Worm (Caenorhabditis elegans) whole organism, L2 larva: ENCODE measurements around the gene nstp-10.

Experiments
- C34F6.9 ChIP-seq: fragments of 150-350 bp; optimal IDR thresholded peaks from 2 replicates; lab custom pipeline; 2014; ENCODE audit warnings: missing biosample characterization, missing genetic modification characterization
- F13H6.1 ChIP-seq: sonication (generic microtip); optimal IDR thresholded peaks from 2 replicates; lab custom pipeline; 2016; ENCODE audit warnings: missing genetic modification characterization, missing compliant biosample characterization
- R02D3.7 ChIP-seq: fragments of 150-350 bp; optimal IDR thresholded peaks from 2 replicates; lab custom pipeline; 2014; ENCODE audit warnings: missing biosample characterization, missing genetic modification characterization
- Y55F3AM.14 ChIP-seq: fragments of 200-800 bp; sonication (Bioruptor generic); optimal IDR thresholded peaks from 2 replicates; lab custom pipeline; 2018; ENCODE audit warnings: mild to moderate bottlenecking, missing genetic modification characterization, missing compliant biosample characterization
- alr-1 ChIP-seq: fragments of 150-350 bp; optimal IDR thresholded peaks from 2 replicates; lab custom pipeline; 2014; ENCODE audit warnings: missing biosample characterization, missing genetic modification characterization
- aly-2 ChIP-seq: fragments of 150-350 bp; optimal IDR thresholded peaks from 2 replicates; lab custom pipeline; 2014; ENCODE audit warnings: missing biosample characterization, missing genetic modification characterization
- ama-1 ChIP-seq: fragments of 150-350 bp; optimal IDR thresholded peaks from 2 replicates; lab custom pipeline; 2018; ENCODE audit warnings: inconsistent platforms
- ceh-16 ChIP-seq: fragments of 150-350 bp; optimal IDR thresholded peaks from 2 replicates; lab custom pipeline; 2014; ENCODE audit warnings: missing biosample characterization, missing genetic modification characterization
- ceh-82 ChIP-seq: fragments of 150-350 bp; optimal IDR thresholded peaks from 2 replicates; lab custom pipeline; 2014; ENCODE audit warnings: missing biosample characterization, missing genetic modification characterization
- crh-2 ChIP-seq: sonication (generic microtip); optimal IDR thresholded peaks from 2 replicates; lab custom pipeline; 2017; ENCODE audit warnings: missing biosample characterization, missing genetic modification characterization
- dmd-4 ChIP-seq: sonication (generic microtip); optimal IDR thresholded peaks from 2 replicates; lab custom pipeline; 2017; ENCODE audit warnings: missing biosample characterization, missing genetic modification characterization
- elt-1 ChIP-seq: fragments of 150-350 bp; optimal IDR thresholded peaks from 2 replicates; lab custom pipeline; 2014; ENCODE audit warnings: missing biosample characterization, missing genetic modification characterization
- elt-3 ChIP-seq: sonication (generic microtip); optimal IDR thresholded peaks from 2 replicates; lab custom pipeline; 2017; ENCODE audit warnings: missing biosample characterization, missing genetic modification characterization
- fos-1 ChIP-seq: fragments of 150-350 bp; optimal IDR thresholded peaks from 2 replicates; lab custom pipeline; 2014; ENCODE audit warnings: missing biosample characterization, missing genetic modification characterization
- gmeb-1 ChIP-seq: fragments of 150-350 bp; optimal IDR thresholded peaks from 2 replicates; lab custom pipeline; 2014; ENCODE audit warnings: missing biosample characterization, missing genetic modification characterization
- lin-11 ChIP-seq: fragments of 150-350 bp; sonication (generic microtip); optimal IDR thresholded peaks from 2 replicates; lab custom pipeline; 2014; ENCODE audit warnings: missing biosample characterization, missing genetic modification characterization, inconsistent platforms, mixed read lengths
- lin-13 ChIP-seq: fragments of 150-350 bp; optimal IDR thresholded peaks from 2 replicates; lab custom pipeline; 2014; ENCODE audit warnings: missing biosample characterization, missing genetic modification reagents, missing genetic modification characterization
- lin-39 ChIP-seq: fragments of 150-350 bp; optimal IDR thresholded peaks from 2 replicates; lab custom pipeline; 2014; ENCODE audit warnings: missing biosample characterization, missing genetic modification reagents, missing genetic modification characterization
- lsy-2 ChIP-seq, 2 experiments: fragments of 150-350 bp in 1 of 2; sonication (generic microtip) in 1 of 2; optimal IDR thresholded peaks; 2 replicates each; lab custom pipeline; 2014 to 2017; ENCODE audit warnings: missing biosample characterization in 2 of 2, missing genetic modification characterization in 2 of 2
- mab-5 ChIP-seq: fragments of 150-350 bp; optimal IDR thresholded peaks from 2 replicates; lab custom pipeline; 2014; ENCODE audit warnings: missing biosample characterization, missing genetic modification characterization
- mbf-1 ChIP-seq: sonication (generic microtip); optimal IDR thresholded peaks from 2 replicates; lab custom pipeline; 2017; ENCODE audit warnings: missing biosample characterization, missing genetic modification characterization
- mdl-1 ChIP-seq, 2 experiments: fragments of 150-350 bp in 1 of 2; sonication (generic microtip) in 1 of 2; optimal IDR thresholded peaks; 2 replicates each; lab custom pipeline; 2017; ENCODE audit warnings: missing biosample characterization in 2 of 2, missing genetic modification characterization in 2 of 2
- nhr-12 ChIP-seq: fragments of 150-350 bp; optimal IDR thresholded peaks from 2 replicates; lab custom pipeline; 2014; ENCODE audit warnings: missing biosample characterization, missing genetic modification characterization
- nhr-21 ChIP-seq: fragments of 150-350 bp; optimal IDR thresholded peaks from 2 replicates; lab custom pipeline; 2014; ENCODE audit warnings: missing biosample characterization, missing genetic modification characterization
- nhr-23 ChIP-seq: fragments of 150-350 bp; optimal IDR thresholded peaks from 2 replicates; lab custom pipeline; 2014; ENCODE audit warnings: missing biosample characterization, missing genetic modification reagents, missing genetic modification characterization
- nhr-237 ChIP-seq: fragments of 150-350 bp; optimal IDR thresholded peaks from 2 replicates; lab custom pipeline; 2014; ENCODE audit warnings: missing biosample characterization, missing genetic modification characterization
- peb-1 ChIP-seq: fragments of 150-350 bp; optimal IDR thresholded peaks from 2 replicates; lab custom pipeline; 2014; ENCODE audit warnings: missing biosample characterization, missing genetic modification characterization
- sem-4 ChIP-seq: fragments of 150-350 bp; optimal IDR thresholded peaks from 2 replicates; lab custom pipeline; 2014; ENCODE audit warnings: missing biosample characterization, missing genetic modification reagents, missing genetic modification characterization
- skn-1 ChIP-seq: sonication (generic microtip); optimal IDR thresholded peaks from 2 replicates; lab custom pipeline; 2017; ENCODE audit warnings: missing biosample characterization, missing genetic modification characterization
- sma-3 ChIP-seq: sonication (generic microtip); optimal IDR thresholded peaks from 2 replicates; lab custom pipeline; 2016; ENCODE audit warnings: missing genetic modification reagents, missing genetic modification characterization, missing compliant biosample characterization
- sma-9 ChIP-seq, 2 experiments: fragments of 150-350 bp in 1 of 2; sonication (generic microtip) in 1 of 2; optimal IDR thresholded peaks; 2 replicates each; lab custom pipeline; 2014 to 2016; ENCODE audit warnings: missing genetic modification characterization in 2 of 2, mild to moderate bottlenecking in 1 of 2, missing biosample characterization in 1 of 2, missing compliant biosample characterization in 1 of 2, missing genetic modification reagents in 1 of 2, moderate library complexity in 1 of 2
- snpc-4 ChIP-seq: fragments of 150-350 bp; optimal IDR thresholded peaks from 2 replicates; lab custom pipeline; 2014; ENCODE audit warnings: missing biosample characterization, missing genetic modification characterization
- unc-55 ChIP-seq: fragments of 150-350 bp; sonication (generic microtip); optimal IDR thresholded peaks from 3 replicates; lab custom pipeline; 2014; ENCODE audit warnings: missing biosample characterization, missing genetic modification reagents, missing genetic modification characterization
- zag-1 ChIP-seq: fragments of 150-350 bp; optimal IDR thresholded peaks from 2 replicates; lab custom pipeline; 2014; ENCODE audit warnings: missing biosample characterization, missing genetic modification characterization
- ztf-1 ChIP-seq: fragments of 200-800 bp; sonication (Bioruptor generic); conservative IDR thresholded peaks from 2 replicates; pipeline ENCODE4 v1.3.6; 2022; ENCODE audit warnings: missing genetic modification characterization, missing compliant biosample characterization
- ztf-4 ChIP-seq: fragments of 150-350 bp; optimal IDR thresholded peaks from 2 replicates; lab custom pipeline; 2014; ENCODE audit warnings: missing biosample characterization, missing genetic modification characterization

The nstp-10 gene

ce11 chrV:9546860-9547269 is 2.8 kb downstream of the nstp-10 start, which contains the start of gene his-37 (continued):
- TF ChIP-seq R02D3.7 (peak; percentile 72), F13H6.1 (peak; percentile 98), snpc-4 (tag; lab: Kevin White, UChicago) (peak; percentile 93), aly-2 (no peak), nhr-237 (tag; lab: Kevin White, UChicago) (peak; percentile 90), nhr-21 (tag; lab: Kevin White, UChicago) (peak; percentile 99), crh-2 (tag; lab: Kevin White, UChicago) (peak; percentile 100), ztf-4 (tag; lab: Kevin White, UChicago) (peak; percentile 98), nhr-23 (no peak), sem-4 (tag; lab: Kevin White, UChicago) (peak; percentile 99), ceh-16 (tag; lab: Kevin White, UChicago) (peak; percentile 93), zag-1 (tag; lab: Kevin White, UChicago) (peak; percentile 98), ztf-1 (no peak), sma-3 (GFP tag; lab: Kevin White, UChicago) (peak; percentile 100), lin-11 (tag; lab: Kevin White, UChicago) (peak; percentile 98), gmeb-1 (tag; lab: Kevin White, UChicago) (peak; percentile 95), peb-1 (tag; lab: Kevin White, UChicago) (no peak), alr-1 (no peak), mdl-1 (tag; optimal IDR thresholded peaks at IDR 0.05; lab: Kevin White, UChicago) (peak; percentile 90 to 92), ama-1 (lab: Kevin White, UChicago) (peak; percentile 89), mab-5 (tag; lab: Kevin White, UChicago) (peak; percentile 94), lin-39 (tag; lab: Kevin White, UChicago) (peak; percentile 68), C34F6.9 (tag; lab: Kevin White, UChicago) (peak; percentile 100), dmd-4 (tag; lab: Kevin White, UChicago) (peak; percentile 66)

- TF ChIP-seq lsy-2 (tag; optimal IDR thresholded peaks at IDR 0.05; lab: Kevin White, UChicago) = peak in 1 of 2 experiments; percentile 13
- TF ChIP-seq Y55F3AM.14 (GFP tag; lab: Kevin White, UChicago) = no peak
These were observed 3.5 kb downstream of the nstp-10 start, which contains the start of gene C50F4.6 for ce11 chrV:9546042-9546581. Gene C50F4.6, plus strand, starts transcription at chrV:9546092.

- TF ChIP-seq sma-9 (GFP tag; optimal IDR thresholded peaks at IDR 0.05; lab: Kevin White, UChicago) = peak; percentile 37
- TF ChIP-seq sma-9 (tag; optimal IDR thresholded peaks at IDR 0.05; lab: Kevin White, UChicago) = no peak
- no peak for TF ChIP-seq Y55F3AM.14 (GFP tag; lab: Kevin White, UChicago)
- TF ChIP-seq elt-3 (tag; lab: Kevin White, UChicago) = no peak
- peak; percentile 15 for TF ChIP-seq lin-13
- peak; percentile 77 for TF ChIP-seq ama-1 (lab: Kevin White, UChicago)
- peak; percentile 11 for TF ChIP-seq nhr-21 (tag; lab: Kevin White, UChicago)
- TF ChIP-seq C34F6.9 (tag; lab: Kevin White, UChicago) = peak; percentile 74
- TF ChIP-seq unc-55 (GFP tag; lab: Kevin White, UChicago) = peak; percentile 15
- TF ChIP-seq ztf-4 (tag; lab: Kevin White, UChicago) = no peak
- peak; percentile 48 for TF ChIP-seq fos-1 (tag; lab: Kevin White, UChicago)
- no peak for TF ChIP-seq nhr-12 (tag; lab: Kevin White, UChicago)
- peak; percentile 38 to 51 for TF ChIP-seq lsy-2 (tag; optimal IDR thresholded peaks at IDR 0.05; lab: Kevin White, UChicago)
- peak; percentile 50 for TF ChIP-seq sma-3 (GFP tag; lab: Kevin White, UChicago)
- TF ChIP-seq mdl-1 (tag; optimal IDR thresholded peaks at IDR 0.05; lab: Kevin White, UChicago) = peak in 1 of 2 experiments; percentile 31
- TF ChIP-seq elt-1 (tag; lab: Kevin White, UChicago) = no peak
- TF ChIP-seq mbf-1 = no peak
- peak; percentile 35 for TF ChIP-seq lin-11 (tag; lab: Kevin White, UChicago)
- TF ChIP-seq gmeb-1 (tag; lab: Kevin White, UChicago) = peak; percentile 53
- no peak for TF ChIP-seq ceh-82 (tag; lab: Kevin White, UChicago)
- TF ChIP-seq skn-1 (tag; lab: Kevin White, UChicago) = no peak
- peak; percentile 62 for TF ChIP-seq F13H6.1
- peak; percentile 51 for TF ChIP-seq crh-2 (tag; lab: Kevin White, UChicago)
- no peak for TF ChIP-seq mab-5 (tag; lab: Kevin White, UChicago)
- TF ChIP-seq lin-39 (tag; lab: Kevin White, UChicago) = no peak
These were observed 4.4 kb downstream of the nstp-10 start, which contains the start of the genes his-35 and his-41 for ce11 chrV:9545238-9545709. Gene his-35, minus strand, starts transcription at chrV:9545288. Gene his-41, plus strand, starts transcription at chrV:9545536.
